Worm (Caenorhabditis elegans) whole organism, young adult: ENCODE data around the gene M03C11.6.

Source experiments
- B0019.2 ChIP-seq: fragments of 200-800 bp; sonication (Bioruptor generic); conservative IDR thresholded peaks from 2 replicates; pipeline ENCODE4 v1.3.6; 2022; ENCODE audit warnings: missing genetic modification reagents, missing genetic modification characterization, missing compliant biosample characterization
- B0035.1 ChIP-seq: sonication (generic microtip); optimal IDR thresholded peaks from 2 replicates; lab custom pipeline; 2016; ENCODE audit warnings: missing genetic modification characterization, mild to moderate bottlenecking, missing compliant biosample characterization, missing genotype, missing genetic modification reagents
- B0261.1 ChIP-seq: sonication (generic microtip); optimal IDR thresholded peaks from 2 replicates; lab custom pipeline; 2016; ENCODE audit warnings: mild to moderate bottlenecking, missing genetic modification characterization, moderate library complexity, missing compliant biosample characterization
- F33H1.4 ChIP-seq: fragments of 200-800 bp; sonication (Bioruptor generic); IDR thresholded peaks from 2 replicates; pipeline ENCODE4 v1.3.6; 2022; ENCODE audit warnings: missing genetic modification reagents, missing genetic modification characterization, missing compliant biosample characterization
- F49E8.2 ChIP-seq: sonication (generic microtip); optimal IDR thresholded peaks from 3 replicates; lab custom pipeline; 2017; ENCODE audit warnings: missing genetic modification characterization, mild to moderate bottlenecking, missing compliant biosample characterization, antibody characterized with exemption, moderate library complexity; ENCODE audit not compliant: insufficient read depth
- F57A8.1 ChIP-seq: fragments of 200-800 bp; sonication (Bioruptor generic); optimal IDR thresholded peaks from 2 replicates; lab custom pipeline; 2018; ENCODE audit warnings: mild to moderate bottlenecking, missing genetic modification characterization, moderate library complexity, missing compliant biosample characterization
- F57C9.4 ChIP-seq: sonication (generic microtip); optimal IDR thresholded peaks from 2 replicates; lab custom pipeline; 2017; ENCODE audit warnings: mild to moderate bottlenecking, missing genetic modification characterization, missing compliant biosample characterization
- K12H6.12 ChIP-seq: fragments of 200-800 bp; sonication (Bioruptor generic); optimal IDR thresholded peaks from 2 replicates; lab custom pipeline; 2018; ENCODE audit warnings: mild to moderate bottlenecking, missing genetic modification characterization, missing compliant biosample characterization
- Y53G8AR.9 ChIP-seq: fragments of 200-800 bp; sonication (Bioruptor generic); conservative IDR thresholded peaks from 2 replicates; pipeline ENCODE4 v1.3.6; 2022; ENCODE audit warnings: missing genetic modification reagents, missing genetic modification characterization, missing compliant biosample characterization
- Y56A3A.18 ChIP-seq: fragments of 200-800 bp; sonication (Bioruptor generic); IDR thresholded peaks from 2 replicates; pipeline ENCODE4 v1.3.6; 2022; ENCODE audit warnings: missing genetic modification reagents, missing genetic modification characterization, missing compliant biosample characterization
- Y95B8A.8 ChIP-seq: fragments of 200-800 bp; sonication (Bioruptor generic); IDR thresholded peaks from 2 replicates; pipeline ENCODE4 v1.3.6; 2022; ENCODE audit warnings: missing genetic modification reagents, missing genetic modification characterization, missing compliant biosample characterization
- ZK185.1 ChIP-seq: sonication (generic microtip); optimal IDR thresholded peaks from 2 replicates; lab custom pipeline; 2016; ENCODE audit warnings: mild to moderate bottlenecking, missing genetic modification characterization, missing compliant biosample characterization; ENCODE audit not compliant: poor library complexity, severe bottlenecking
- ama-1 ChIP-seq, 3 experiments: fragments of 150-350 bp in 1 of 3; sonication (generic microtip) in 2 of 3; optimal IDR thresholded peaks; 2 replicates each; lab custom pipeline; 2014 to 2018; ENCODE audit warnings: missing biosample characterization in 2 of 3, missing genetic modification characterization in 2 of 3, missing genetic modification reagents in 2 of 3
- aptf-2 ChIP-seq: fragments of 200-800 bp; sonication (Bioruptor generic); conservative IDR thresholded peaks from 2 replicates; pipeline ENCODE4 v1.3.6; 2022; ENCODE audit warnings: missing genetic modification reagents, missing genetic modification characterization, missing compliant biosample characterization
- atf-7 ChIP-seq: sonication (generic microtip); optimal IDR thresholded peaks from 2 replicates; lab custom pipeline; 2017; ENCODE audit warnings: mild to moderate bottlenecking, missing genetic modification characterization, missing compliant biosample characterization
- bed-2 ChIP-seq: fragments of 200-800 bp; sonication (Bioruptor generic); IDR thresholded peaks from 2 replicates; pipeline ENCODE4 v1.3.6; 2022; ENCODE audit warnings: missing genetic modification reagents, missing genetic modification characterization, missing compliant biosample characterization
- ccch-3 ChIP-seq: fragments of 200-800 bp; sonication (Bioruptor generic); optimal IDR thresholded peaks from 2 replicates; lab custom pipeline; 2018; ENCODE audit warnings: mild to moderate bottlenecking, missing genetic modification characterization, missing compliant biosample characterization
- chd-7 ChIP-seq: sonication (generic microtip); optimal IDR thresholded peaks from 2 replicates; lab custom pipeline; 2016; ENCODE audit warnings: mild to moderate bottlenecking, missing genetic modification characterization, moderate library complexity, missing compliant biosample characterization
- egl-18 ChIP-seq: fragments of 200-800 bp; sonication (Bioruptor generic); IDR thresholded peaks from 2 replicates; pipeline ENCODE4 v1.3.6; 2022; ENCODE audit warnings: missing genetic modification reagents, missing genetic modification characterization, missing compliant biosample characterization
- gei-17 ChIP-seq: fragments of 200-800 bp; sonication (Bioruptor generic); optimal IDR thresholded peaks from 2 replicates; lab custom pipeline; 2018; ENCODE audit warnings: mild to moderate bottlenecking, missing genetic modification characterization, missing compliant biosample characterization
- him-1 ChIP-seq: sonication (generic microtip); optimal IDR thresholded peaks from 2 replicates; lab custom pipeline; 2016; ENCODE audit warnings: missing genotype, missing genetic modification reagents, missing genetic modification characterization, missing compliant biosample characterization
- hmg-1.2 ChIP-seq: fragments of 200-800 bp; sonication (Bioruptor generic); IDR thresholded peaks from 2 replicates; pipeline ENCODE4 v1.3.6; 2022; ENCODE audit warnings: missing genetic modification reagents, missing genetic modification characterization, missing compliant biosample characterization
- hrde-1 ChIP-seq: sonication (generic microtip); optimal IDR thresholded peaks from 2 replicates; lab custom pipeline; 2016; ENCODE audit warnings: missing genetic modification characterization, mild to moderate bottlenecking, missing compliant biosample characterization, moderate library complexity, missing genotype, missing genetic modification reagents, borderline replicate concordance
- lin-35 ChIP-seq, 3 experiments: fragments of 150-350 bp in 2 of 3; sonication (generic microtip) in 1 of 3; optimal IDR thresholded peaks; 2 replicates each; lab custom pipeline; 2014 to 2018; ENCODE audit warnings: missing biosample characterization in 3 of 3, missing genetic modification characterization in 3 of 3, missing genetic modification reagents in 3 of 3
- lin-54 ChIP-seq: fragments of 200-800 bp; sonication (Bioruptor generic); optimal IDR thresholded peaks from 2 replicates; lab custom pipeline; 2018; ENCODE audit warnings: mild to moderate bottlenecking, missing genetic modification characterization, missing compliant biosample characterization
- lir-1 ChIP-seq: fragments of 200-800 bp; sonication (Bioruptor generic); conservative IDR thresholded peaks from 2 replicates; pipeline ENCODE4 v1.3.6; 2022; ENCODE audit warnings: missing genetic modification reagents, missing genetic modification characterization, missing compliant biosample characterization
- madf-6 ChIP-seq: fragments of 200-800 bp; sonication (Bioruptor generic); IDR thresholded peaks from 2 replicates; pipeline ENCODE4 v1.3.6; 2022; ENCODE audit warnings: missing genetic modification reagents, missing genetic modification characterization, missing compliant biosample characterization
- madf-8 ChIP-seq: fragments of 200-800 bp; sonication (Bioruptor generic); conservative IDR thresholded peaks from 2 replicates; pipeline ENCODE4 v1.3.6; 2022; ENCODE audit warnings: missing genetic modification reagents, missing genetic modification characterization, missing compliant biosample characterization
- mcd-1 ChIP-seq: fragments of 200-800 bp; sonication (Bioruptor generic); IDR thresholded peaks from 2 replicates; pipeline ENCODE4 v1.3.6; 2022; ENCODE audit warnings: missing genetic modification reagents, missing genetic modification characterization, missing compliant biosample characterization
- nfya-1 ChIP-seq: sonication (generic microtip); optimal IDR thresholded peaks from 2 replicates; lab custom pipeline; 2017; ENCODE audit warnings: antibody characterized with exemption, missing compliant biosample characterization, missing genetic modification characterization, borderline replicate concordance; ENCODE audit not compliant: insufficient read depth
- nfya-2 ChIP-seq: fragments of 200-800 bp; sonication (Bioruptor generic); IDR thresholded peaks from 2 replicates; pipeline ENCODE4 v1.3.6; 2022; ENCODE audit warnings: missing genetic modification reagents, missing genetic modification characterization, missing compliant biosample characterization
- nfyb-1 ChIP-seq: fragments of 200-800 bp; sonication (Bioruptor generic); IDR thresholded peaks from 2 replicates; pipeline ENCODE4 v1.3.6; 2022; ENCODE audit warnings: missing genetic modification reagents, missing genetic modification characterization, missing compliant biosample characterization
- nhr-27 ChIP-seq: fragments of 200-800 bp; sonication (Bioruptor generic); optimal IDR thresholded peaks from 2 replicates; lab custom pipeline; 2018; ENCODE audit warnings: mild to moderate bottlenecking, missing genetic modification characterization, moderate library complexity, missing compliant biosample characterization
- nhr-90 ChIP-seq: sonication (generic microtip); optimal IDR thresholded peaks from 2 replicates; lab custom pipeline; 2016; ENCODE audit warnings: missing genotype, mild to moderate bottlenecking, missing genetic modification characterization, missing compliant biosample characterization
- pbrm-1 ChIP-seq: fragments of 200-800 bp; sonication (Bioruptor generic); IDR thresholded peaks from 2 replicates; pipeline ENCODE4 v1.3.6; 2022; ENCODE audit warnings: missing genetic modification reagents, missing genetic modification characterization, missing compliant biosample characterization
- rcor-1 ChIP-seq: fragments of 200-800 bp; sonication (Bioruptor generic); IDR thresholded peaks from 2 replicates; pipeline ENCODE4 v1.3.6; 2022; ENCODE audit warnings: missing genetic modification reagents, missing genetic modification characterization, missing compliant biosample characterization
- rec-8 ChIP-seq, 2 experiments: sonication (generic microtip); optimal IDR thresholded peaks; 2 replicates each; lab custom pipeline; 2016; ENCODE audit warnings: mild to moderate bottlenecking in 2 of 2, missing genetic modification characterization in 2 of 2, missing genetic modification reagents in 2 of 2, missing genotype in 2 of 2, missing biosample characterization in 1 of 2, missing compliant biosample characterization in 1 of 2, moderate library complexity in 1 of 2
- repo-1 ChIP-seq: sonication (generic microtip); optimal IDR thresholded peaks from 2 replicates; lab custom pipeline; 2017; ENCODE audit warnings: mild to moderate bottlenecking, missing genetic modification characterization, missing compliant biosample characterization
- sea-2 ChIP-seq: fragments of 200-800 bp; sonication (Bioruptor generic); IDR thresholded peaks from 2 replicates; pipeline ENCODE4 v1.3.6; 2022; ENCODE audit warnings: missing genetic modification characterization, missing compliant biosample characterization
- snpc-1.1 ChIP-seq: sonication (generic microtip); optimal IDR thresholded peaks from 2 replicates; lab custom pipeline; 2017; ENCODE audit warnings: missing genetic modification characterization, mild to moderate bottlenecking, missing compliant biosample characterization, antibody characterized with exemption, moderate library complexity, missing genotype, missing genetic modification reagents; ENCODE audit not compliant: insufficient read depth
- snpc-4 ChIP-seq, 5 experiments: fragments of 150-350 bp in 1 of 5; sonication (generic microtip) in 4 of 5; optimal IDR thresholded peaks; 2 replicates each; lab custom pipeline; 2014 to 2018; ENCODE audit warnings: missing genetic modification characterization in 5 of 5, missing biosample characterization in 3 of 5, antibody characterized with exemption in 2 of 5, mild to moderate bottlenecking in 2 of 5, missing compliant biosample characterization in 2 of 5, missing genotype in 2 of 5, moderate library complexity in 2 of 5, missing genetic modification reagents in 1 of 5
- sptf-2 ChIP-seq: fragments of 200-800 bp; sonication (Bioruptor generic); optimal IDR thresholded peaks from 2 replicates; lab custom pipeline; 2018; ENCODE audit warnings: mild to moderate bottlenecking, missing genetic modification characterization, missing compliant biosample characterization
- tbx-9 ChIP-seq: sonication (generic microtip); optimal IDR thresholded peaks from 2 replicates; lab custom pipeline; 2016; ENCODE audit warnings: borderline replicate concordance, missing genetic modification characterization, inconsistent platforms, missing compliant biosample characterization
- xnd-1 ChIP-seq: sonication (generic microtip); optimal IDR thresholded peaks from 2 replicates; lab custom pipeline; 2016; ENCODE audit warnings: missing genotype, missing genetic modification reagents, missing genetic modification characterization, missing compliant biosample characterization
- ztf-22 ChIP-seq: fragments of 200-800 bp; sonication (Bioruptor generic); optimal IDR thresholded peaks from 2 replicates; lab custom pipeline; 2018; ENCODE audit warnings: mild to moderate bottlenecking, missing genetic modification characterization, moderate library complexity, missing compliant biosample characterization
- ztf-28 ChIP-seq: fragments of 200-800 bp; sonication (Bioruptor generic); IDR thresholded peaks from 2 replicates; pipeline ENCODE4 v1.3.6; 2022; ENCODE audit warnings: missing genetic modification reagents, missing genetic modification characterization, missing compliant biosample characterization

The M03C11.6 gene

DNA sequence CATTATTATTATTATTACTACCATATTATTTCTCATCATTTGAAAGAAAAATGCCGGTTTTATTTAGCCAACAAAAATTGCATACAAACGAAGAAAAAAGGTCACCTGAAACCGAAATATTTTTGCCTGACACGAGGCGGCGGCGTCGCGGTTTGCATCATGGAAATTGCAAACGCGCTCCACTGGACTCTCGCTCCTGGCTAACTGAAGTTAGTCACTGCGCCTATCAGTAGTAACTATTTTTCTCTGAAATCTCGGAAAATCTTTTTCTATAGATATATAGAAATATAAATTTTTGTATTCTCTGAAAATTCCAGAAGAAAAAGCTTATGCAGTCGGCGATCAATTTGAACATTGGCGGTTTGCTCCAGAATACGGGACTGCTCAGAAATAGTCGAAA, 8.0 kb downstream of the M03C11.6 start, which contains the start of gene ymel-1 (continued):
- TF ChIP-seq rcor-1 (GFP tag; lab: Robert Waterston, UW) = no peak
- TF ChIP-seq ccch-3 (GFP tag; lab: Kevin White, UChicago) = no peak
- TF ChIP-seq nfyb-1 = peak; percentile 58; the same call in 1 of the 2 replicates
- TF ChIP-seq B0019.2 (GFP tag; lab: Robert Waterston, UW) = no peak
- TF ChIP-seq snpc-1.1 (tag; lab: Kevin White, UChicago) = no peak
- TF ChIP-seq madf-6 = no peak
- TF ChIP-seq atf-7 = no peak
- TF ChIP-seq ztf-28 (GFP tag; lab: Robert Waterston, UW) = no peak
- TF ChIP-seq nfya-1 (tag; lab: Kevin White, UChicago) = no peak
- no peak for TF ChIP-seq chd-7 (tag; lab: Kevin White, UChicago)
- TF ChIP-seq repo-1 (tag; lab: Kevin White, UChicago) = no peak
- TF ChIP-seq Y95B8A.8 = no peak
- no peak for TF ChIP-seq B0261.1 (tag; lab: Kevin White, UChicago)
- TF ChIP-seq ztf-22 = no peak
- TF ChIP-seq K12H6.12 (tag; lab: Kevin White, UChicago) = no peak
- TF ChIP-seq madf-8 (GFP tag; lab: Robert Waterston, UW) = no peak
- no peak for TF ChIP-seq bed-2 (GFP tag; lab: Robert Waterston, UW)
- 0 out of 2 replicates have a peak, but pooled peaks have one; percentile 23 for TF ChIP-seq Y53G8AR.9 (GFP tag; lab: Robert Waterston, UW)
- no peak for TF ChIP-seq snpc-4 (GFP tag; optimal IDR thresholded peaks at IDR 0.05; lab: Kevin White, UChicago)
- no peak for TF ChIP-seq snpc-4 (tag; optimal IDR thresholded peaks at IDR 0.05; lab: Kevin White, UChicago)
- no peak for TF ChIP-seq F49E8.2 (tag; lab: Kevin White, UChicago)
- TF ChIP-seq egl-18 (GFP tag; lab: Robert Waterston, UW) = no peak
- no peak for TF ChIP-seq lir-1 (GFP tag; lab: Robert Waterston, UW)
- TF ChIP-seq hrde-1 = no peak
- peak; percentile 88 for TF ChIP-seq mcd-1 (GFP tag; lab: Robert Waterston, UW)
- TF ChIP-seq nhr-27 = no peak
- TF ChIP-seq hmg-1.2 (GFP tag; lab: Robert Waterston, UW) = no peak
- peak; percentile 41 for TF ChIP-seq ama-1 (optimal IDR thresholded peaks at IDR 0.05; lab: Kevin White, UChicago)
- no peak for TF ChIP-seq ama-1 (GFP tag; optimal IDR thresholded peaks at IDR 0.05; lab: Kevin White, UChicago)
- TF ChIP-seq F57A8.1 = no peak
- no peak for TF ChIP-seq him-1 (tag; lab: Kevin White, UChicago)
- peak; percentile 19 for TF ChIP-seq nhr-90 (tag; lab: Kevin White, UChicago)
- no peak for TF ChIP-seq Y56A3A.18 (GFP tag; lab: Robert Waterston, UW)
- TF ChIP-seq sea-2 (GFP tag; lab: Robert Waterston, UW) = no peak
- TF ChIP-seq sptf-2 = no peak
- peak; percentile 32; the same call in 1 of the 2 replicates for TF ChIP-seq pbrm-1 (GFP tag; lab: Robert Waterston, UW)
- no peak for TF ChIP-seq gei-17 (GFP tag; lab: Kevin White, UChicago)
- peak; percentile 26 for TF ChIP-seq ZK185.1 (tag; lab: Kevin White, UChicago)
- 0 out of 2 replicates have a peak, but pooled peaks have one; percentile 9 for TF ChIP-seq F33H1.4
- TF ChIP-seq xnd-1 (tag; lab: Kevin White, UChicago) = no peak
- TF ChIP-seq lin-54 = peak; percentile 11
- no peak for TF ChIP-seq tbx-9 (tag; lab: Kevin White, UChicago)
- no peak for TF ChIP-seq F57C9.4 (tag; lab: Kevin White, UChicago)
- peak in 1 of 3 experiments; percentile 42 for TF ChIP-seq lin-35 (GFP tag; optimal IDR thresholded peaks at IDR 0.05; lab: Kevin White, UChicago)
- no peak for TF ChIP-seq nfya-2 (GFP tag; lab: Robert Waterston, UW)
- TF ChIP-seq rec-8 (tag; optimal IDR thresholded peaks at IDR 0.05; lab: Kevin White, UChicago) = no peak
- TF ChIP-seq aptf-2 (GFP tag; lab: Robert Waterston, UW) = 0 out of 2 replicates have a peak, but pooled peaks have one; percentile 27
- peak; percentile 11 for TF ChIP-seq B0035.1 (tag; lab: Kevin White, UChicago)
